Fruit fly (Drosophila melanogaster): Measurements from ENCODE around the gene CG42750.

The CG42750 gene

DNA sequence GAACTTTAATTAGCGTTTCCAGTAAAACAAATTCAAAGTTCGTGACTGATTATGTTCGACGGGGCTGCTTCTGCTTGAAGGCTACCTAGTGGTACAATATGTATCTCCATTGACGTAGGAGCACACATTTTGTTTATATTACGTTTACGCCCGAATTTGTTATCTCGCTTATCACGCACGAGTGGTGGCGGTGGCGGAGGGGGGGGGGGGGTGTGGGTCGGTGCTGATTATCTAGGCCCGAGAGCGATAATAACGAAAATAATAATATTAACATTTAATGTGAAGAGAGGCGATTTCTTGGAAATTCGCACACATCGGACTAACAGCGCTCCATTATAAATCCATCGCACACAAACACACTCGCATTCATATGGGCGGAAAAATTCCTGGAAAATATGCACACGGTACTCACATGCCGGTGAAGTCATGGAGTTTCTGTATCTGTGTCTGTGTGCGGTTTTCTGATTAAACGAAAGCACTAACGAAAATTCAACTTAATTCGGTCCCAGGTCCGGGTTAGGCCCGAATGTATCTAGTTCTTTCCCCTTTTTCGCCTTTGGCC is 128.0 kb downstream of the CG42750 start (continued):
- TF ChIP-seq Antp (GFP tag; optimal IDR thresholded peaks at IDR 0.05) (no peak), Med (GFP tag) (peak; percentile 37), CG2116 (GFP tag; optimal IDR thresholded peaks at IDR 0.05) (no peak), gce (GFP tag; IDR thresholded peaks at IDR 0.05) (no peak), unc-4 (GFP tag; IDR thresholded peaks at IDR 0.05; ENCODE audit: partially characterized antibody) (no peak), CrebB (tag; optimal IDR thresholded peaks at IDR 0.05) (no peak), dm (GFP tag; optimal IDR thresholded peaks at IDR 0.05) (no peak), CG2889 (GFP tag; IDR thresholded peaks at IDR 0.05) (no peak), CG6689 (GFP tag; IDR thresholded peaks at IDR 0.05) (no peak), salm (tag; optimal IDR thresholded peaks at IDR 0.05) (peak; percentile 0), wek (GFP tag; optimal IDR thresholded peaks at IDR 0.05) (peak; percentile 21), CHES-1-like (GFP tag; optimal IDR thresholded peaks at IDR 0.05) (no peak), HHEX (GFP tag; optimal IDR thresholded peaks at IDR 0.05) (no peak), CG7987 (GFP tag; optimal IDR thresholded peaks at IDR 0.05) (peak; percentile 35), ara (GFP tag; IDR thresholded peaks at IDR 0.05) (no peak)

DNA sequence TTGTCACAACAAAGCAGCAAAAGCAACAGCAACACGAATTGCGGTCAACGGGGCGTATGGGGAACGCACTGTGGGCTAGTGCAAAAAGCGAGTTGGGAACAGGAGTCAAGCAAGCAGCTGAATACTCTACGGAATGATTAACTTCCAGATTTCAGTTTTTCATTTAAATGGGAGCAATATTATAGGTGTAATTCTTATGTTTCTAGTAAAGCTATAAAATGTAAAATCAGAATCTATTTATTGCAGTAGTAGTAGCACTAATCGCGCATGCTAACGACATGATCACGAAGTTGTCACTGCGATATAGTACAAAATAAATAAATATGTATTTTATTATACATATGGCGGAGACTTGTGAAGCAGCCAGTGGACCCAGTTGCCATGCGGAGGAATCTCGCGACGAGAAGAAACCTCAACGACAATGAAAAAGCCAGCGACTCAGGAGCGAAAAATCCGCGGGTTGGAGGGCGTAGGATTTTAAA is 128.9 kb downstream of the CG42750 start:
- TF ChIP-seq Med (GFP tag) (peak; percentile 59), vvl (GFP tag; IDR thresholded peaks at IDR 0.05) (peak; percentile 15; the same call in 1 of the 2 replicates), D19A (tag; optimal IDR thresholded peaks at IDR 0.05) (peak; percentile 65), CG2678 (tag; optimal IDR thresholded peaks at IDR 0.05) (peak; percentile 1), vfl (GFP tag; optimal IDR thresholded peaks at IDR 0.05) (peak; percentile 15), bsh (GFP tag; optimal IDR thresholded peaks at IDR 0.05) (peak in 1 of 2 experiments; percentile 60), dysf (GFP tag; IDR thresholded peaks at IDR 0.05) (0 out of 3 replicates have a peak, but pooled peaks have one; percentile 11), nom (GFP tag; optimal IDR thresholded peaks at IDR 0.05) (peak; percentile 35), CG14441 (GFP tag; IDR thresholded peaks at IDR 0.05) (0 out of 2 replicates have a peak, but pooled peaks have one; percentile 12), lbe (GFP tag; optimal IDR thresholded peaks at IDR 0.05) (peak; percentile 35), Ets65A (GFP tag) (peak; percentile 27), CG43689 (GFP tag; IDR thresholded peaks at IDR 0.05) (no peak), jing (GFP tag; optimal IDR thresholded peaks at IDR 0.05) (no peak), jigr1 (GFP tag; IDR thresholded peaks at IDR 0.05) (no peak), sens (GFP tag) (peak; percentile 57), hbn (GFP tag; IDR thresholded peaks at IDR 0.05; ENCODE audit: partially characterized antibody) (no peak), CG7372 (GFP tag; IDR thresholded peaks at IDR 0.05) (peak; percentile 59; the same call in 1 of the 2 replicates), Hmr (GFP tag; optimal IDR thresholded peaks at IDR 0.05) (no peak)

DNA sequence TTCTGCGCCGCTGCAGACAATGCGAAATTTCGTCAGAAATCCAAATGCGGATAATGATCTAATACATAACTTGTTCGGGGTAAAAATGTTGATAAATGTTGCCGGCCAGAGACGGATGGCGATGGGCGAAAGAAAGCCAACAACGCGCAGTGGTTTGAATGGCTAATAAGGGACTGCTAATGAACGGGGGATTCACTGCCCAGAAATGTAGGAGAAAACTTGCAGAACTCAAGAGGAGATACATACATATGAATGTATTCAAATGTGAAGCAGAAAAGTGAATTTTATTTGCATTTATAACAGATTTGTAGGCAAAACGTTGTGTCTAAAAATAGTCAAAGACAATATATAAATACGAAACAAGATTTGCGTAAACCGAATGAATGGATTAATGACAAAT is 129.7 kb downstream of the CG42750 start:
- no peak for TF ChIP-seq vnd (GFP tag; IDR thresholded peaks at IDR 0.05; ENCODE audit: partially characterized antibody)
- TF ChIP-seq chinmo (GFP tag; IDR thresholded peaks at IDR 0.05; ENCODE audit: partially characterized antibody), result no peak
- TF ChIP-seq sens-2 (GFP tag; IDR thresholded peaks at IDR 0.05), result 0 out of 2 replicates have a peak, but pooled peaks have one; percentile 14
- TF ChIP-seq CG8765 (GFP tag; IDR thresholded peaks at IDR 0.05), result no peak
- peak; percentile 57 for TF ChIP-seq vvl (GFP tag; IDR thresholded peaks at IDR 0.05)
- TF ChIP-seq CG5180 (GFP tag; optimal IDR thresholded peaks at IDR 0.05), result no peak

Data from whole organism, embryonic.